Worm (Caenorhabditis elegans): ENCODE data around the gene fbxa-7.
"Not testable (repeated sequence)": the region's sequence is repeated elsewhere in the genome, so short reads cannot be mapped to it uniquely, and the experiment has no call there.

fbxa-7 gene

ce11 chrIII:2272075-2272474 lies 20.8 kb upstream of the fbxa-7 start, which contains the start of gene fbxa-48:
fbxa-48 (minus strand) TSS chrIII:2272175.
- TF ChIP-seq hlh-15 (tag; optimal IDR thresholded peaks at IDR 0.05) (no peak), rnt-1 (tag; optimal IDR thresholded peaks at IDR 0.05) (no peak)

ce11 chrIII:2265986-2266701 lies 14.9 kb upstream of the fbxa-7 start, which contains the start of gene fbxa-9:
fbxa-9 (plus strand) TSS chrIII:2266651.
- TF ChIP-seq elt-2 (tag; optimal IDR thresholded peaks at IDR 0.05) (peak; percentile 79), ceh-24 (tag; optimal IDR thresholded peaks at IDR 0.05) (no peak), nhr-11 (tag; optimal IDR thresholded peaks at IDR 0.05) (no peak), sox-4 (tag; optimal IDR thresholded peaks at IDR 0.05) (no peak)

- TF ChIP-seq ceh-31 (tag; optimal IDR thresholded peaks at IDR 0.05) (no peak), odd-2 (tag; optimal IDR thresholded peaks at IDR 0.05) (no peak), pqm-1 (tag; optimal IDR thresholded peaks at IDR 0.05) (no peak), rnt-1 (tag; optimal IDR thresholded peaks at IDR 0.05) (no peak), ceh-6 (GFP tag; optimal IDR thresholded peaks at IDR 0.05) (no peak), K09A11.1 (tag; optimal IDR thresholded peaks at IDR 0.05; ENCODE audit: insufficient read depth) (no peak), pha-2 (tag; optimal IDR thresholded peaks at IDR 0.05) (no peak), C38D4.7 (GFP tag; optimal IDR thresholded peaks at IDR 0.05) (no peak), ama-1 (optimal IDR thresholded peaks at IDR 0.05) (no peak), dve-1 (tag; optimal IDR thresholded peaks at IDR 0.05) (no peak), hlh-8 (tag; optimal IDR thresholded peaks at IDR 0.05) (no peak), sdc-2 (tag; optimal IDR thresholded peaks at IDR 0.05) (no peak), unc-3 (GFP tag; conservative IDR thresholded peaks at IDR 0.05) (no peak), unc-3 (tag; optimal IDR thresholded peaks at IDR 0.05) (no peak), hlh-6 (tag; optimal IDR thresholded peaks at IDR 0.05) (no peak), syd-9 (tag; optimal IDR thresholded peaks at IDR 0.05) (no peak), lin-11 (tag; optimal IDR thresholded peaks at IDR 0.05) (no peak), mec-3 (tag; optimal IDR thresholded peaks at IDR 0.05; ENCODE audit: borderline replicate concordance) (no peak), ceh-45 (GFP tag; IDR thresholded peaks at IDR 0.05) (no peak), ahr-1 (tag; optimal IDR thresholded peaks at IDR 0.05) (no peak)
Measured at ce11 chrIII:2262942-2263341, 11.7 kb upstream of the fbxa-7 start, which contains the start of gene Y54F10BM.6. Y54F10BM.6 (plus strand) TSS chrIII:2263242.

ce11 chrIII:2261353-2261752 lies 10.1 kb upstream of the fbxa-7 start, which contains the start of gene fbxa-42:
fbxa-42 (minus strand) TSS chrIII:2261453.
- TF ChIP-seq eyg-1 (tag; optimal IDR thresholded peaks at IDR 0.05); ceh-45 (GFP tag; IDR thresholded peaks at IDR 0.05); ahr-1 (tag; optimal IDR thresholded peaks at IDR 0.05): not testable (repeated sequence)

- TF ChIP-seq ttx-3 (tag; optimal IDR thresholded peaks at IDR 0.05) (no peak), unc-86 (tag; optimal IDR thresholded peaks at IDR 0.05) (no peak), elt-4 (tag; optimal IDR thresholded peaks at IDR 0.05) (no peak), ceh-2 (tag; optimal IDR thresholded peaks at IDR 0.05) (no peak), C38D4.7 (GFP tag; optimal IDR thresholded peaks at IDR 0.05) (no peak), hlh-15 (tag; optimal IDR thresholded peaks at IDR 0.05) (no peak), npax-4 (tag; optimal IDR thresholded peaks at IDR 0.05) (no peak), odd-2 (tag; optimal IDR thresholded peaks at IDR 0.05) (no peak), pax-1 (tag; optimal IDR thresholded peaks at IDR 0.05) (no peak), dmd-4 (tag; optimal IDR thresholded peaks at IDR 0.05; ENCODE audit: borderline replicate concordance) (no peak), fkh-10 (GFP tag; optimal IDR thresholded peaks at IDR 0.05) (no peak), fkh-6 (tag; optimal IDR thresholded peaks at IDR 0.05) (no peak)
Measured at ce11 chrIII:2259329-2259728, 8.1 kb upstream of the fbxa-7 start.
